Worm (Caenorhabditis elegans): ENCODE data around the gene C08F8.3.
"Not testable (repeated sequence)": the region's sequence is repeated elsewhere in the genome, so short reads cannot be mapped to it uniquely, and the experiment has no call there.

The C08F8.3 gene

ce11 chrIV:11183013-11183412 is 28.2 kb downstream of the C08F8.3 start, which contains the start of gene prx-14:
Gene prx-14 (plus strand): TSS chrIV:11183132.
- TF ChIP-seq zag-1 (tag; optimal IDR thresholded peaks at IDR 0.05) (no peak), sup-37 (GFP tag; optimal IDR thresholded peaks at IDR 0.05) (no peak), efl-1 (optimal IDR thresholded peaks at IDR 0.05) (no peak), efl-1 (GFP tag; optimal IDR thresholded peaks at IDR 0.05 in 1 of 2) (peak in 1 of 2 experiments; percentile 14), unc-30 (tag; optimal IDR thresholded peaks at IDR 0.05) (no peak), elt-2 (tag; optimal IDR thresholded peaks at IDR 0.05) (peak; percentile 49), ceh-90 (tag; optimal IDR thresholded peaks at IDR 0.05) (no peak)

- no peak for TF ChIP-seq nhr-19 (GFP tag; conservative IDR thresholded peaks at IDR 0.05)
- no peak for TF ChIP-seq sup-37 (GFP tag; optimal IDR thresholded peaks at IDR 0.05)
- no peak for TF ChIP-seq unc-62 (GFP tag; optimal IDR thresholded peaks at IDR 0.05)
Observed at ce11 chrIV:11183991-11184390, 29.1 kb downstream of the C08F8.3 start, which contains the start of gene nuaf-3. Gene nuaf-3 (plus strand): TSS chrIV:11184291.

- no peak for TF ChIP-seq lin-13 (GFP tag; optimal IDR thresholded peaks at IDR 0.05)
- no peak for TF ChIP-seq unc-130 (tag; optimal IDR thresholded peaks at IDR 0.05)
Observed at ce11 chrIV:11186729-11187128, 31.9 kb downstream of the C08F8.3 start, which contains the start of gene sdz-27. Gene sdz-27 (plus strand): TSS chrIV:11187029.

- TF ChIP-seq ceh-8 (GFP tag; optimal IDR thresholded peaks at IDR 0.05): no peak
- TF ChIP-seq ztf-11 (tag; optimal IDR thresholded peaks at IDR 0.05): no peak
- no peak for TF ChIP-seq unc-62 (GFP tag; optimal IDR thresholded peaks at IDR 0.05)
- TF ChIP-seq hlh-17 (GFP tag; optimal IDR thresholded peaks at IDR 0.05; ENCODE audit: borderline replicate concordance): no peak
- no peak for TF ChIP-seq nhr-28 (tag; optimal IDR thresholded peaks at IDR 0.05)
- no peak for TF ChIP-seq isw-1 (GFP tag; IDR thresholded peaks at IDR 0.05)
- TF ChIP-seq unc-86 (tag; optimal IDR thresholded peaks at IDR 0.05): no peak
- TF ChIP-seq irx-1 (tag; optimal IDR thresholded peaks at IDR 0.05): no peak
- TF ChIP-seq ztf-4 (tag; optimal IDR thresholded peaks at IDR 0.05): no peak
- TF ChIP-seq elt-2 (tag; optimal IDR thresholded peaks at IDR 0.05): no peak
- TF ChIP-seq efl-3 (GFP tag; optimal IDR thresholded peaks at IDR 0.05): no peak
- no peak for TF ChIP-seq sox-4 (tag; optimal IDR thresholded peaks at IDR 0.05)
- TF ChIP-seq dpl-1 (GFP tag; optimal IDR thresholded peaks at IDR 0.05): no peak
- TF ChIP-seq hlh-4 (tag; optimal IDR thresholded peaks at IDR 0.05): no peak
- no peak for TF ChIP-seq ceh-63 (GFP tag; optimal IDR thresholded peaks at IDR 0.05)
Observed at ce11 chrIV:11189411-11189810, 34.6 kb downstream of the C08F8.3 start, which contains the start of gene fbxb-79. Gene fbxb-79 (minus strand): TSS chrIV:11189511.

- TF ChIP-seq rnt-1 (tag; optimal IDR thresholded peaks at IDR 0.05) (peak; percentile 2), isw-1 (GFP tag; IDR thresholded peaks at IDR 0.05) (peak; percentile 15; the same call in 1 of the 2 replicates)
Observed at ce11 chrIV:11198983-11199382, 44.1 kb downstream of the C08F8.3 start, which contains the start of gene R07H5.16. Gene R07H5.16 (plus strand): TSS chrIV:11199330.

ce11 chrIV:11200682-11201081 is 45.8 kb downstream of the C08F8.3 start:
- peak; percentile 30 for TF ChIP-seq nhr-19 (GFP tag; conservative IDR thresholded peaks at IDR 0.05)

ce11 chrIV:11202389-11202788 is 47.5 kb downstream of the C08F8.3 start, which contains the start of gene R07H5.11:
Gene R07H5.11 (plus strand): TSS chrIV:11202768.
- TF ChIP-seq ces-1 (GFP tag; optimal IDR thresholded peaks at IDR 0.05); mef-2 (tag; optimal IDR thresholded peaks at IDR 0.05); sptf-1 (tag; optimal IDR thresholded peaks at IDR 0.05): not testable (repeated sequence)

Data from whole organism, L1 larva.